Worm (Caenorhabditis elegans) whole organism, L4 larva: ENCODE measurements around the gene hrg-1.
A peak's percentile ranks its signal among the peaks of the same experiment; 100 is the strongest.

ENCODE experiments used
- F49E8.2 ChIP-seq: sonication (generic microtip); optimal IDR thresholded peaks from 2 replicates; lab custom pipeline; 2016; ENCODE audit warnings: missing compliant biosample characterization, mild to moderate bottlenecking, missing genetic modification characterization, borderline replicate concordance
- T20F7.1 ChIP-seq: fragments of 200-800 bp; sonication (Bioruptor generic); optimal IDR thresholded peaks from 2 replicates; lab custom pipeline; 2018; ENCODE audit warnings: mild to moderate bottlenecking, missing genetic modification characterization, missing compliant biosample characterization
- aha-1 ChIP-seq: fragments of 150-350 bp; peaks from one replicate; lab custom pipeline; 2014; ENCODE audit warnings: missing biosample characterization, missing genetic modification characterization
- ama-1 ChIP-seq: fragments of 150-350 bp; optimal IDR thresholded peaks from 2 replicates; lab custom pipeline; 2014; ENCODE audit warnings: inconsistent platforms, mixed read lengths
- ceh-62 ChIP-seq: sonication (generic microtip); optimal IDR thresholded peaks from 2 replicates; lab custom pipeline; 2017; ENCODE audit warnings: missing biosample characterization, missing genetic modification characterization
- ctbp-1 ChIP-seq: fragments of 200-800 bp; sonication (Bioruptor generic); IDR thresholded peaks from 2 replicates; pipeline ENCODE4 v1.3.6; 2022; ENCODE audit warnings: missing genetic modification reagents, missing genetic modification characterization, missing compliant biosample characterization
- daf-16 ChIP-seq, 3 experiments: sonication (generic microtip); optimal IDR thresholded peaks; 2 replicates each; lab custom pipeline; 2016 to 2017; ENCODE audit warnings: missing genetic modification characterization in 3 of 3, missing genetic modification reagents in 3 of 3, mild to moderate bottlenecking in 2 of 3, missing compliant biosample characterization in 2 of 3, missing biosample characterization in 1 of 3, moderate library complexity in 1 of 3
- dmd-6 ChIP-seq: fragments of 200-800 bp; sonication (Bioruptor generic); IDR thresholded peaks from 2 replicates; pipeline ENCODE4 v1.3.6; 2022; ENCODE audit warnings: missing genetic modification reagents, missing genetic modification characterization, missing compliant biosample characterization
- dve-1 ChIP-seq: sonication (generic microtip); optimal IDR thresholded peaks from 2 replicates; lab custom pipeline; 2017; ENCODE audit warnings: antibody characterized with exemption, mild to moderate bottlenecking, missing genetic modification characterization, missing compliant biosample characterization; ENCODE audit not compliant: insufficient read depth
- egl-43 ChIP-seq: fragments of 200-800 bp; sonication (Bioruptor generic); IDR thresholded peaks from 2 replicates; pipeline ENCODE4 v1.3.6; 2022; ENCODE audit warnings: missing genetic modification reagents, missing genetic modification characterization, missing compliant biosample characterization
- fkh-10 ChIP-seq: fragments of 150-350 bp; optimal IDR thresholded peaks from 2 replicates; lab custom pipeline; 2014; ENCODE audit warnings: missing biosample characterization, missing genetic modification reagents, missing genetic modification characterization
- hlh-11 ChIP-seq: fragments of 200-800 bp; sonication (Bioruptor generic); optimal IDR thresholded peaks from 2 replicates; lab custom pipeline; 2018; ENCODE audit warnings: mild to moderate bottlenecking, missing genetic modification characterization, missing compliant biosample characterization
- hlh-30 ChIP-seq: sonication (generic microtip); optimal IDR thresholded peaks from 2 replicates; lab custom pipeline; 2017; ENCODE audit warnings: antibody characterized with exemption, mild to moderate bottlenecking, missing genetic modification characterization, missing compliant biosample characterization; ENCODE audit not compliant: insufficient read depth
- lin-29 ChIP-seq: fragments of 200-800 bp; sonication (Bioruptor generic); IDR thresholded peaks from 2 replicates; pipeline ENCODE4 v1.3.6; 2022; ENCODE audit warnings: missing genetic modification reagents, missing genetic modification characterization, missing compliant biosample characterization
- lsy-2 ChIP-seq, 2 experiments: fragments of 150-350 bp in 1 of 2; sonication (generic microtip) in 1 of 2; optimal IDR thresholded peaks; 2 replicates each; lab custom pipeline; 2014 to 2017; ENCODE audit warnings: missing biosample characterization in 2 of 2, missing genetic modification characterization in 2 of 2
- madf-5 ChIP-seq, 2 experiments: fragments of 200-800 bp; sonication (Bioruptor generic); IDR thresholded peaks; 2 replicates each; pipeline ENCODE4 v1.3.6; 2022; ENCODE audit warnings: missing compliant biosample characterization in 2 of 2, missing genetic modification characterization in 2 of 2
- mdl-1 ChIP-seq, 2 experiments: fragments of 150-350 bp in 1 of 2; sonication (generic microtip) in 1 of 2; optimal IDR thresholded peaks; 2 replicates each; lab custom pipeline; 2014 to 2017; ENCODE audit warnings: missing biosample characterization in 2 of 2, missing genetic modification characterization in 2 of 2
- mdt-29 ChIP-seq: fragments of 200-800 bp; sonication (Bioruptor generic); IDR thresholded peaks from 2 replicates; pipeline ENCODE4 v1.3.6; 2022; ENCODE audit warnings: missing genetic modification reagents, missing genetic modification characterization, missing compliant biosample characterization
- mep-1 ChIP-seq: fragments of 150-350 bp; sonication (generic microtip); optimal IDR thresholded peaks from 3 replicates; lab custom pipeline; 2014; ENCODE audit warnings: missing biosample characterization, missing genetic modification characterization
- mes-2 ChIP-seq: sonication (generic microtip); optimal IDR thresholded peaks from 2 replicates; lab custom pipeline; 2016; ENCODE audit warnings: missing genotype, mild to moderate bottlenecking, missing genetic modification characterization, missing compliant biosample characterization; ENCODE audit not compliant: poor library complexity, severe bottlenecking
- mxl-3 ChIP-seq: fragments of 200-800 bp; sonication (Bioruptor generic); optimal IDR thresholded peaks from 2 replicates; lab custom pipeline; 2018; ENCODE audit warnings: mild to moderate bottlenecking, missing genetic modification characterization, missing compliant biosample characterization
- nhr-102 ChIP-seq: sonication (generic microtip); optimal IDR thresholded peaks from 2 replicates; lab custom pipeline; 2016; ENCODE audit warnings: mild to moderate bottlenecking, missing genetic modification characterization, moderate library complexity, missing compliant biosample characterization
- nhr-28 ChIP-seq: fragments of 150-350 bp; optimal IDR thresholded peaks from 2 replicates; lab custom pipeline; 2014; ENCODE audit warnings: missing biosample characterization, missing genetic modification characterization
- nhr-48 ChIP-seq: sonication (generic microtip); optimal IDR thresholded peaks from 2 replicates; lab custom pipeline; 2016; ENCODE audit warnings: mild to moderate bottlenecking, missing genetic modification characterization, missing compliant biosample characterization
- nhr-6 ChIP-seq: fragments of 150-350 bp; optimal IDR thresholded peaks from 2 replicates; lab custom pipeline; 2014; ENCODE audit warnings: missing biosample characterization, missing genetic modification characterization
- nhr-77 ChIP-seq: fragments of 150-350 bp; optimal IDR thresholded peaks from 2 replicates; lab custom pipeline; 2014; ENCODE audit warnings: missing biosample characterization, missing genetic modification characterization
- pha-4 ChIP-seq, 2 experiments: fragments of 150-350 bp in 1 of 2; fragments of 200-800 bp in 1 of 2; sonication (Bioruptor generic) in 1 of 2; IDR thresholded peaks in 1 of 2; optimal IDR thresholded peaks in 1 of 2; 2 replicates each; pipeline versions ENCODE4 v1.3.6 to Lab custom; 2014 to 2022; ENCODE audit warnings: missing genetic modification characterization in 2 of 2, missing genetic modification reagents in 2 of 2, missing biosample characterization in 1 of 2, missing compliant biosample characterization in 1 of 2
- pqm-1 ChIP-seq: sonication (generic microtip); optimal IDR thresholded peaks from 2 replicates; lab custom pipeline; 2017; ENCODE audit warnings: missing biosample characterization, missing genetic modification characterization
- sdz-12 ChIP-seq: fragments of 200-800 bp; sonication (Bioruptor generic); optimal IDR thresholded peaks from 2 replicates; lab custom pipeline; 2018; ENCODE audit warnings: mild to moderate bottlenecking, missing genetic modification characterization, missing compliant biosample characterization
- set-16 ChIP-seq: fragments of 200-800 bp; sonication (Bioruptor generic); IDR thresholded peaks from 2 replicates; pipeline ENCODE4 v1.3.6; 2022; ENCODE audit warnings: missing genetic modification reagents, missing genetic modification characterization, missing compliant biosample characterization
- snpc-1.2 ChIP-seq: fragments of 200-800 bp; sonication (Bioruptor generic); IDR thresholded peaks from 2 replicates; pipeline ENCODE4 v1.3.6; 2022; ENCODE audit warnings: missing genetic modification reagents, missing genetic modification characterization, missing compliant biosample characterization
- unc-39 ChIP-seq: sonication (generic microtip); optimal IDR thresholded peaks from 2 replicates; lab custom pipeline; 2017; ENCODE audit warnings: missing biosample characterization, missing genetic modification characterization
- unc-62 ChIP-seq, 3 experiments: fragments of 150-350 bp in 1 of 3; sonication (generic microtip); optimal IDR thresholded peaks in 2 of 3; peaks in 1 of 3; 1 replicate in 1 of 3; 2 replicates in 2 of 3; lab custom pipeline; 2014 to 2017; ENCODE audit warnings: missing biosample characterization in 3 of 3, missing genetic modification characterization in 3 of 3, missing genetic modification reagents in 3 of 3, missing genotype in 1 of 3
- zfp-3 ChIP-seq: fragments of 200-800 bp; sonication (Bioruptor generic); conservative IDR thresholded peaks from 2 replicates; pipeline ENCODE4 v1.3.6; 2022; ENCODE audit warnings: missing genetic modification reagents, missing genetic modification characterization, missing compliant biosample characterization
- zip-2 ChIP-seq: fragments of 150-350 bp; optimal IDR thresholded peaks from 2 replicates; lab custom pipeline; 2014; ENCODE audit warnings: missing biosample characterization, missing genetic modification characterization

hrg-1 gene

DNA sequence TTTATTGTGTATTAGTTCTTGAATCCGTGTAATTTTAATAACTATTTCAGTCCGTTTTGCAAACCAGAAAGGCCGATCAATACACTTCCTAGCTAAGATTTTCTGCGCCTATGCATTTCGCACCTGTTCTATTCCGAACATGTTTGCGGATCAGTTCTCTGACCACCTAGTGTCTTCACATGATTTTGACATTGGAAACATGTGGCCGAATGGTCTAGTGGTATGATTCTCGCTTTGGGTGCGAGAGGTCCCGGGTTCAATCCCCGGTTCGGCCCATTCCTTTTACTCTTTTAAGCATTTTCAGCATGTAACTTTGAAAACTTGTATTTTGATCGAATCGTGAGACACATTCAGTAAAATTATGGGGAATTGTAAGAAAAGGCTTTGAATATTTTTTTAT is 46.7 kb downstream of the hrg-1 start (continued):
- TF ChIP-seq dve-1 (tag; lab: Kevin White, UChicago) (peak; percentile 54), sdz-12 (GFP tag; lab: Kevin White, UChicago) (peak; percentile 33), pha-4 (GFP tag; IDR thresholded peaks at IDR 0.05; lab: Robert Waterston, UW) (peak; percentile 84), pha-4 (tag; optimal IDR thresholded peaks at IDR 0.05; lab: Kevin White, UChicago) (no peak), mes-2 (tag; lab: Kevin White, UChicago) (peak; percentile 72), fkh-10 (GFP tag; lab: Kevin White, UChicago) (no peak), unc-62 (GFP tag; optimal IDR thresholded peaks at IDR 0.05 in 1 of 2; lab: Kevin White, UChicago) (no peak), unc-62 (tag; optimal IDR thresholded peaks at IDR 0.05; lab: Kevin White, UChicago) (no peak), daf-16 (GFP tag; optimal IDR thresholded peaks at IDR 0.05; lab: Kevin White, UChicago) (peak in 1 of 2 experiments; percentile 24), daf-16 (tag; optimal IDR thresholded peaks at IDR 0.05; lab: Kevin White, UChicago) (peak; percentile 13), pqm-1 (tag; lab: Kevin White, UChicago) (no peak), snpc-1.2 (peak; percentile 82), F49E8.2 (tag; lab: Kevin White, UChicago) (no peak), nhr-102 (tag; lab: Kevin White, UChicago) (no peak)

DNA sequence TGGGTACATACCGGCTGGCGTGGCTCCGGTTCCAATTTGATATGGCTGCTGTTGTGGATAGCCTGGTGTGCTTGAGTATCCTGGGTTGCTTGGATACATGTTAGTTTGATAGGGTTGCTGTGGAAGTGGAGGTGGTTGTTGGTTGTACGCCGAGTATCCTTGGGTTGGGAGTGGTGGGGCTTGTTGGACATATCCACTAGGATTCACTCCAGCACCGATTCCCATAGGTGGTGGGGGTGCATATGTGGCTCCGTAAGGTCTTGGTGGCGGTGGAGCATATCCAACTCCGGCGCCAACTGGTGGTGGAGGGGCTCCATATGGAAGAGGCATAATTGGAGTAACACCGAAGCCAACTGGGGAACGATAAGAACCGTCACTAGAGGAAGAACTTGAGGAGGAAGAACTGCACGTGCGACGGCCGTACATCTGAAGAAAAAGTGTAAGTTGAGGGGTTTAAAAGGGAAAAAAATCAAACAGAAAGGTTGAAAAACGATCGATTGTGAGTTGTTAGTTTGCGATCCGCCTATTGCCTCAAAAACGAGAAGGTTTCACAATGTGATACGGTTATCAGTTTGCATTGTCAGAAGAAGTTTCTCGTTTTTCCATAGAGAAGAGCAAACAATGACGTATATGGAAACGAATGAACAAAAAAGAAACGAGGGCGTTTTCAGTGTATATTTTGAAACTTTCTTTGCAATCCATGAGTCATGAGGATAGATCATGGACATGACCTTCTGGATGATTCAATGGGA is 47.6 kb downstream of the hrg-1 start, which contains the start of gene C16B8.3:
Gene C16B8.3, minus strand, starts transcription at position 426 of the 752 bp plus-strand sequence.
- TF ChIP-seq aha-1 (tag; lab: Kevin White, UChicago) (peak; percentile 48), mdl-1 (tag; optimal IDR thresholded peaks at IDR 0.05; lab: Kevin White, UChicago) (peak in 1 of 2 experiments; percentile 66), zfp-3 (GFP tag; lab: Robert Waterston, UW) (no peak), fkh-10 (GFP tag; lab: Kevin White, UChicago) (no peak), egl-43 (peak; percentile 62; the same call in 1 of the 2 replicates), mep-1 (tag; lab: Kevin White, UChicago) (peak; percentile 39), ctbp-1 (GFP tag; lab: Robert Waterston, UW) (no peak), mdt-29 (GFP tag; lab: Robert Waterston, UW) (0 out of 2 replicates have a peak, but pooled peaks have one; percentile 6), T20F7.1 (GFP tag; lab: Kevin White, UChicago) (peak; percentile 42), set-16 (GFP tag; lab: Robert Waterston, UW) (peak; percentile 36), unc-39 (tag; lab: Kevin White, UChicago) (no peak), nhr-48 (peak; percentile 37), dve-1 (tag; lab: Kevin White, UChicago) (peak; percentile 63), nhr-28 (tag; lab: Kevin White, UChicago) (peak; percentile 66), zip-2 (tag; lab: Kevin White, UChicago) (no peak), ama-1 (lab: Kevin White, UChicago) (peak; percentile 46), nhr-6 (tag; lab: Kevin White, UChicago) (peak; percentile 69), lsy-2 (tag; optimal IDR thresholded peaks at IDR 0.05; lab: Kevin White, UChicago) (no peak), nhr-77 (tag; lab: Kevin White, UChicago) (peak; percentile 49), pqm-1 (tag; lab: Kevin White, UChicago) (peak; percentile 57), madf-5 (GFP tag; IDR thresholded peaks at IDR 0.05; lab: Robert Waterston, UW) (0 out of 4 replicates have a peak, but pooled peaks of 1 of the 2 experiments have one; percentile 50), daf-16 (GFP tag; optimal IDR thresholded peaks at IDR 0.05; lab: Kevin White, UChicago) (no peak), daf-16 (tag; optimal IDR thresholded peaks at IDR 0.05; lab: Kevin White, UChicago) (peak; percentile 66), mxl-3 (peak; percentile 17), lin-29 (GFP tag; lab: Robert Waterston, UW) (no peak), ceh-62 (tag; lab: Kevin White, UChicago) (no peak), hlh-30 (tag; lab: Kevin White, UChicago) (peak; percentile 48), hlh-11 (tag; lab: Kevin White, UChicago) (peak; percentile 71), dmd-6 (GFP tag; lab: Robert Waterston, UW) (peak; percentile 65)
